Worm (Caenorhabditis elegans): Measurements from ENCODE around the gene F28H7.8.

- TF ChIP-seq ref-1 (GFP tag; conservative IDR thresholded peaks at IDR 0.05) = no peak
- TF ChIP-seq cog-1 (tag; optimal IDR thresholded peaks at IDR 0.05) = no peak
- no peak for TF ChIP-seq med-1 (GFP tag; optimal IDR thresholded peaks at IDR 0.05; ENCODE audit: insufficient read depth)
- TF ChIP-seq ztf-29 (GFP tag; IDR thresholded peaks at IDR 0.05) = no peak
- TF ChIP-seq T22C8.4 (GFP tag; IDR thresholded peaks at IDR 0.05) = no peak
- no peak for TF ChIP-seq flt-1 (GFP tag; IDR thresholded peaks at IDR 0.05)
These were observed 2.1 kb downstream of the F28H7.8 start for ce11 chrV:10760839-10761238.
